Fruit fly (Drosophila melanogaster) Kc167 (cell line): ENCODE data around the gene CG6163.

ENCODE experiments used
- Myc ChIP-seq: fragments of >200 bp; optimal IDR thresholded peaks from 2 replicates; lab custom pipeline; 2017; ENCODE audit warnings: missing external identifiers
- Sin3A ChIP-seq: fragments of >200 bp; optimal IDR thresholded peaks from 2 replicates; lab custom pipeline; 2018; ENCODE audit warnings: missing external identifiers
- h ChIP-seq: fragments of >200 bp; optimal IDR thresholded peaks from 3 replicates; lab custom pipeline; 2018; ENCODE audit warnings: missing external identifiers
- insv ChIP-seq: fragments of >200 bp; optimal IDR thresholded peaks from 3 replicates; lab custom pipeline; 2018; ENCODE audit warnings: missing external identifiers
- psq ChIP-seq: fragments of >200 bp; optimal IDR thresholded peaks from 2 replicates; lab custom pipeline; 2017; ENCODE audit warnings: missing external identifiers

DNA sequence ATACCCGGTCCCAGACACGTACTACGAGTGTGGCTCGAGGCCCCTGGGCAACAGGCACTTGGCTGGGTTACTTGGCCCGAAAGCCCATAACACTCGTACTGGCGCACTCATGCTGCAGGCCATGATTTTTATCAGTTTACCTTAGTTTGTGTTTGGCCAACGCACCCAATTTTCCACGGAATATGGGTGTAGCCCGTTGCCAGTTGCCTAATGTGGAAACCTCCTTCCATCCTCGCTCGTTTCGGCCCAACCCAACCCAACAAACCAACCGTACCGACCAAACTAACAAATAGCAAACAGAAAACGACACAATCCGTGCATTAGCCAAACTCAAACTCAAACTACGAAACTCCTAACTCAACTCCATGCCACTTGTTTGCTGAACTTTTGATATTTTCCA, 29.1 kb upstream of the CG6163 start:
- TF ChIP-seq h (lab: Kevin White, UChicago): no peak
- TF ChIP-seq insv (lab: Kevin White, UChicago): no peak
- no peak for TF ChIP-seq Sin3A (lab: Kevin White, UChicago)
- no peak for TF ChIP-seq psq (lab: Kevin White, UChicago)
- TF ChIP-seq Myc (lab: Kevin White, UChicago): no peak
